Fruit fly (Drosophila melanogaster) whole organism, embryonic: ENCODE data around the gene Kal1.

Experiments used
- CG10431 ChIP-seq: fragments of 200-800 bp; sonication (Bioruptor generic); optimal IDR thresholded peaks from 3 replicates; lab custom pipeline; 2018; ENCODE audit warnings: missing biosample characterization, mild to moderate bottlenecking, missing genetic modification characterization
- CG10565 ChIP-seq: fragments of 200-800 bp; sonication (Bioruptor generic); optimal IDR thresholded peaks from 3 replicates; lab custom pipeline; 2016; ENCODE audit warnings: missing biosample characterization, mild to moderate bottlenecking, missing genetic modification characterization
- CG10979 ChIP-seq: fragments of 200-800 bp; sonication (Bioruptor generic); optimal IDR thresholded peaks from 2 replicates; lab custom pipeline; 2018; ENCODE audit warnings: missing biosample characterization, mild to moderate bottlenecking, missing genetic modification characterization, moderate library complexity
- CG11085 ChIP-seq: fragments of 200-800 bp; sonication (Bioruptor generic); IDR thresholded peaks from 2 replicates; pipeline ENCODE4 v1.3.6; 2022; ENCODE audit warnings: missing biosample characterization, missing genetic modification characterization
- CG12071 ChIP-seq: fragments of 200-800 bp; sonication (Bioruptor generic); optimal IDR thresholded peaks from 3 replicates; lab custom pipeline; 2018; ENCODE audit warnings: missing biosample characterization, mild to moderate bottlenecking, missing genetic modification characterization
- CG15514 ChIP-seq: fragments of 200-800 bp; sonication (Bioruptor generic); optimal IDR thresholded peaks from 3 replicates; lab custom pipeline; 2017; ENCODE audit warnings: missing biosample characterization, missing genetic modification characterization, mild to moderate bottlenecking, moderate library complexity, missing genetic modification reagents
- CG17359 ChIP-seq: fragments of 200-800 bp; sonication (Bioruptor generic); optimal IDR thresholded peaks from 3 replicates; lab custom pipeline; 2018; ENCODE audit warnings: missing biosample characterization, mild to moderate bottlenecking, missing genetic modification characterization, moderate library complexity
- CG17385 ChIP-seq: fragments of 200-800 bp; sonication (Bioruptor generic); optimal IDR thresholded peaks from 3 replicates; lab custom pipeline; 2018; ENCODE audit warnings: missing biosample characterization, mild to moderate bottlenecking, missing genetic modification characterization
- CG1792 ChIP-seq: fragments of 200-800 bp; sonication (Bioruptor generic); optimal IDR thresholded peaks from 2 replicates; lab custom pipeline; 2016; ENCODE audit warnings: missing biosample characterization, missing genetic modification characterization
- CG18011 ChIP-seq: fragments of 200-800 bp; sonication (Bioruptor generic); optimal IDR thresholded peaks from 2 replicates; lab custom pipeline; 2017; ENCODE audit warnings: missing biosample characterization, missing genetic modification characterization, mild to moderate bottlenecking, moderate library complexity, missing genotype
- CG2129 ChIP-seq: fragments of 200-800 bp; sonication (Bioruptor generic); IDR thresholded peaks from 2 replicates; pipeline ENCODE4 v1.3.6; 2022; ENCODE audit warnings: missing biosample characterization, missing genetic modification characterization; ENCODE audit not compliant: partially characterized antibody
- CG30020 ChIP-seq: fragments of 200-800 bp; optimal IDR thresholded peaks from 2 replicates; lab custom pipeline; 2019; ENCODE audit warnings: missing biosample characterization, mild to moderate bottlenecking, missing genetic modification characterization, moderate library complexity
- CG34376 ChIP-seq: fragments of 200-800 bp; sonication (Bioruptor generic); optimal IDR thresholded peaks from 2 replicates; lab custom pipeline; 2018; ENCODE audit warnings: missing biosample characterization, mild to moderate bottlenecking, missing genetic modification characterization
- CG4328 ChIP-seq: fragments of 200-800 bp; sonication (Bioruptor generic); optimal IDR thresholded peaks from 3 replicates; lab custom pipeline; 2017; ENCODE audit warnings: missing biosample characterization, missing genetic modification reagents, missing genetic modification characterization
- CG6683 ChIP-seq: fragments of 200-800 bp; sonication (Bioruptor generic); optimal IDR thresholded peaks from 2 replicates; lab custom pipeline; 2017; ENCODE audit warnings: missing biosample characterization, mild to moderate bottlenecking, missing genetic modification characterization, missing genetic modification reagents
- CHES-1-like ChIP-seq: fragments of 200-800 bp; sonication (Bioruptor generic); optimal IDR thresholded peaks from 2 replicates; lab custom pipeline; 2016; ENCODE audit warnings: missing biosample characterization, missing genetic modification characterization
- D19A ChIP-seq: fragments of 200-800 bp; optimal IDR thresholded peaks from 3 replicates; lab custom pipeline; 2019; ENCODE audit warnings: missing biosample characterization, mild to moderate bottlenecking, missing genetic modification characterization, moderate library complexity
- D19B ChIP-seq: fragments of 200-800 bp; sonication (Bioruptor generic); optimal IDR thresholded peaks from 2 replicates; lab custom pipeline; 2017; ENCODE audit warnings: missing biosample characterization, mild to moderate bottlenecking, missing genetic modification characterization
- Dp ChIP-seq: fragments of 200-800 bp; sonication (Bioruptor generic); optimal IDR thresholded peaks from 2 replicates; lab custom pipeline; 2018; ENCODE audit warnings: missing biosample characterization, mild to moderate bottlenecking, missing genetic modification characterization, moderate library complexity
- E2f1 ChIP-seq: fragments of 200-800 bp; sonication (Bioruptor generic); IDR thresholded peaks from 2 replicates; pipeline ENCODE4 v1.3.6; 2022; ENCODE audit warnings: missing biosample characterization, missing genetic modification characterization
- HLH4C ChIP-seq: fragments of 200-800 bp; sonication (Bioruptor generic); IDR thresholded peaks from 3 replicates; pipeline ENCODE4 v1.3.6; 2022; ENCODE audit warnings: missing biosample characterization, missing genetic modification characterization; ENCODE audit not compliant: partially characterized antibody
- Myb ChIP-seq: fragments of 200-800 bp; sonication (Bioruptor generic); optimal IDR thresholded peaks from 2 replicates; lab custom pipeline; 2016; ENCODE audit warnings: missing biosample characterization, missing genetic modification characterization
- Nf-YC ChIP-seq: fragments of 200-800 bp; optimal IDR thresholded peaks from 3 replicates; lab custom pipeline; 2019; ENCODE audit warnings: missing biosample characterization, mild to moderate bottlenecking, missing genetic modification characterization, moderate library complexity
- NfI ChIP-seq: fragments of 200-800 bp; sonication (Bioruptor generic); optimal IDR thresholded peaks from 3 replicates; lab custom pipeline; 2018; ENCODE audit warnings: missing biosample characterization, mild to moderate bottlenecking, missing genetic modification characterization, moderate library complexity
- Rfx ChIP-seq: fragments of 200-800 bp; sonication (Bioruptor generic); IDR thresholded peaks from 2 replicates; pipeline ENCODE4 v1.3.6; 2022; ENCODE audit warnings: missing biosample characterization, missing genetic modification characterization
- Stat92E ChIP-seq, 3 experiments: fragments of >200 bp in 2 of 3; fragments of 200-800 bp in 1 of 3; sonication (Bioruptor generic) in 1 of 3; optimal IDR thresholded peaks; 2 replicates each; lab custom pipeline; 2017 to 2019; ENCODE audit warnings: missing biosample characterization in 3 of 3, missing genetic modification characterization in 3 of 3, mild to moderate bottlenecking in 1 of 3, moderate library complexity in 1 of 3
- Usf ChIP-seq: fragments of 200-800 bp; sonication (Bioruptor generic); optimal IDR thresholded peaks from 2 replicates; lab custom pipeline; 2017; ENCODE audit warnings: missing genotype, missing biosample characterization, missing genetic modification characterization
- ab ChIP-seq: fragments of 200-800 bp; sonication (Bioruptor generic); optimal IDR thresholded peaks from 2 replicates; lab custom pipeline; 2016; ENCODE audit warnings: missing biosample characterization, missing genetic modification characterization
- cg ChIP-seq: fragments of 200-800 bp; sonication (Bioruptor generic); optimal IDR thresholded peaks from 3 replicates; lab custom pipeline; 2019; ENCODE audit warnings: missing biosample characterization, mild to moderate bottlenecking, missing genetic modification characterization, moderate library complexity
- chif ChIP-seq, 2 experiments: fragments of 200-800 bp; sonication (Bioruptor generic); optimal IDR thresholded peaks; 3 replicates each; lab custom pipeline; 2016; ENCODE audit warnings: missing biosample characterization in 2 of 2, missing genetic modification characterization in 2 of 2
- ci ChIP-seq: fragments of 200-800 bp; sonication (Bioruptor generic); IDR thresholded peaks from 3 replicates; pipeline ENCODE4 v1.3.6; 2022; ENCODE audit warnings: missing biosample characterization, missing genetic modification characterization
- crc ChIP-seq: fragments of 200-800 bp; sonication (Bioruptor generic); optimal IDR thresholded peaks from 2 replicates; lab custom pipeline; 2016; ENCODE audit warnings: missing biosample characterization, missing genetic modification characterization
- crp ChIP-seq, 2 experiments: fragments of 200-800 bp; sonication (Bioruptor generic); optimal IDR thresholded peaks; 2 replicates in 1 of 2; 3 replicates in 1 of 2; lab custom pipeline; 2017; ENCODE audit warnings: missing biosample characterization in 2 of 2, missing genetic modification characterization in 2 of 2, mild to moderate bottlenecking in 1 of 2, moderate library complexity in 1 of 2
- cwo ChIP-seq: fragments of 200-800 bp; sonication (Bioruptor generic); optimal IDR thresholded peaks from 3 replicates; lab custom pipeline; 2017; ENCODE audit warnings: missing biosample characterization, missing genetic modification characterization, mild to moderate bottlenecking, moderate library complexity, missing genetic modification reagents
- dati ChIP-seq: fragments of 200-800 bp; sonication (Bioruptor generic); IDR thresholded peaks from 2 replicates; pipeline ENCODE4 v1.3.6; 2022; ENCODE audit warnings: missing biosample characterization, missing genetic modification characterization
- dysf ChIP-seq: fragments of 200-800 bp; sonication (Bioruptor generic); IDR thresholded peaks from 3 replicates; pipeline ENCODE4 v1.3.6; 2022; ENCODE audit warnings: missing biosample characterization, missing genetic modification characterization
- exex ChIP-seq: fragments of 200-800 bp; sonication (Bioruptor generic); optimal IDR thresholded peaks from 4 replicates; lab custom pipeline; 2018; ENCODE audit warnings: missing biosample characterization, mild to moderate bottlenecking, missing genetic modification characterization, moderate library complexity
- gem ChIP-seq: fragments of 200-800 bp; sonication (Bioruptor generic); optimal IDR thresholded peaks from 2 replicates; lab custom pipeline; 2019; ENCODE audit warnings: missing biosample characterization, mild to moderate bottlenecking, missing genetic modification characterization, moderate library complexity
- gt ChIP-seq: fragments of 200-800 bp; sonication (Bioruptor generic); IDR thresholded peaks from 2 replicates; pipeline ENCODE4 v1.3.6; 2022; ENCODE audit warnings: missing biosample characterization, missing genetic modification characterization
- her ChIP-seq: fragments of 200-800 bp; sonication (Bioruptor generic); optimal IDR thresholded peaks from 2 replicates; lab custom pipeline; 2016; ENCODE audit warnings: missing biosample characterization, missing genetic modification characterization
- hkb ChIP-seq, 2 experiments: fragments of 200-800 bp in 1 of 2; fragments of >200 bp in 1 of 2; sonication (Bioruptor generic) in 1 of 2; IDR thresholded peaks in 1 of 2; optimal IDR thresholded peaks in 1 of 2; 2 replicates each; pipeline versions ENCODE4 v1.3.6 to Lab custom; 2017 to 2022; ENCODE audit warnings: missing biosample characterization in 1 of 2, missing genetic modification characterization in 1 of 2
- nau ChIP-seq: fragments of 200-800 bp; sonication (Bioruptor generic); optimal IDR thresholded peaks from 3 replicates; lab custom pipeline; 2017; ENCODE audit warnings: missing biosample characterization, mild to moderate bottlenecking, missing genetic modification characterization, missing genetic modification reagents
- ranshi ChIP-seq: fragments of 200-800 bp; sonication (Bioruptor generic); IDR thresholded peaks from 2 replicates; pipeline ENCODE4 v1.3.6; 2022; ENCODE audit warnings: missing biosample characterization, missing genetic modification characterization
- sc ChIP-seq, 3 experiments: fragments of >200 bp in 2 of 3; fragments of 200-800 bp in 1 of 3; sonication (Bioruptor generic) in 1 of 3; optimal IDR thresholded peaks; 2 replicates in 2 of 3; 3 replicates in 1 of 3; lab custom pipeline; 2017; ENCODE audit warnings: mild to moderate bottlenecking in 1 of 3, missing biosample characterization in 1 of 3, missing genetic modification characterization in 1 of 3, missing genetic modification reagents in 1 of 3
- trh ChIP-seq: fragments of 200-800 bp; sonication (Bioruptor generic); optimal IDR thresholded peaks from 2 replicates; lab custom pipeline; 2016; ENCODE audit warnings: missing biosample characterization, missing genetic modification characterization
- tup ChIP-seq: fragments of 200-800 bp; sonication (Bioruptor generic); optimal IDR thresholded peaks from 2 replicates; lab custom pipeline; 2016; ENCODE audit warnings: missing biosample characterization, mild to moderate bottlenecking, missing genetic modification characterization, moderate library complexity

Gene Kal1

DNA sequence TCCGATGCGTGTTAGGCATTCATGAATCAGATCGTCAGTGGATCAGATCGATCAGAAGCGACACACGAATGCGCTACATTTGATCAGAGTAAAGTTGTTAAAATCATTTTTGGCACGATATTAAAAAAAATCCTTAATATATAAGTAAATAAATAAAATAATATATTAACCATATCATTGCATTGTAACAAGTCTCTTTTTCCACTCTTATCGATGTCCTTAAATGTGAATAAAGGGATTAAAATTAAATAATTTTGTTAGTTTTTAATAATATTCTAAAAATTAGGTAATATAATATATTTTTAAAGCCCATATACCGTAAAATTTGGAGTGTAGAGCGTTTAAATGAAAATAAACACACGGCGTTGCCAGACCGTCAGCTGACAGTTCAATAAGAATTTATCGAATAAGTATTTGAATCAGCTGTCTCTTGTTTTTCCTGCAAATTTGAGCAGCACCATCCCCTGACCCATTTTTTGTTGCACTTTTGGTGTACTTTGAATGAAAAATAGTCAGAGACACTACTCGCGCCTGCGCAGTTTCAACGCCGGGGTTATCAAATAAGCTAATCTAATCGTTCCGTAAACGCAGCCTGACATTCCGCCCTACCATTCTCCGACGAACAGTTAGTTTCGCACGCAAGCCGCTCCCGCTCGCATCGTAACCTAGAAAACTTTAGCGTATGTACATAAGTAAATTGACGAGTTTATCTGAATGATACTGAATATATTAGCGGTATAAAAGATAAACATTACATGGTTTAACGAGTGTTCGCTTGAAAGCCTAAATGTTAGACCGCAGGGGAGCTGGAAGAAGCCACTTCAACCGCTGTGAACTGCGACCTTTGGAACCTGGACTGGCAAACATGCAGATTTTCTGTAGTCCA lies 11.0 kb downstream of the Kal1 start, which contains the start of the genes p38a and CG6178 (continued):
- TF ChIP-seq CG17359 (tag; lab: Kevin White, UChicago) (peak; percentile 97), gt (GFP tag; lab: Robert Waterston, UW) (peak; percentile 86), CG15514 (GFP tag; lab: Kevin White, UChicago) (peak; percentile 89), exex (peak; percentile 89), crc (GFP tag; lab: Kevin White, UChicago) (no peak), CG6683 (GFP tag; lab: Kevin White, UChicago) (peak; percentile 95), sc (optimal IDR thresholded peaks at IDR 0.05; lab: Kevin White, UChicago) (no peak), sc (GFP tag; optimal IDR thresholded peaks at IDR 0.05; lab: Kevin White, UChicago) (peak; percentile 94), CG30020 (tag; lab: Kevin White, UChicago) (peak; percentile 88), D19A (tag; lab: Kevin White, UChicago) (peak; percentile 98), Usf (GFP tag; lab: Kevin White, UChicago) (peak; percentile 97), trh (GFP tag; lab: Kevin White, UChicago) (peak; percentile 84), Dp (GFP tag; lab: Kevin White, UChicago) (peak; percentile 59), cwo (GFP tag; lab: Kevin White, UChicago) (peak; percentile 96), ci (GFP tag; lab: Robert Waterston, UW) (peak; percentile 89), CG10565 (GFP tag; lab: Kevin White, UChicago) (peak; percentile 45), Myb (GFP tag; lab: Kevin White, UChicago) (peak; percentile 33), CG10431 (GFP tag; lab: Kevin White, UChicago) (peak; percentile 83), cg (GFP tag; lab: Kevin White, UChicago) (no peak), hkb (optimal IDR thresholded peaks at IDR 0.05; lab: Kevin White, UChicago) (no peak), hkb (GFP tag; IDR thresholded peaks at IDR 0.05; lab: Robert Waterston, UW) (peak; percentile 97), dysf (GFP tag; lab: Robert Waterston, UW) (peak; percentile 98), CG1792 (GFP tag; lab: Kevin White, UChicago) (no peak), dati (GFP tag; lab: Robert Waterston, UW) (peak; percentile 84), gem (peak; percentile 99), CG12071 (GFP tag; lab: Kevin White, UChicago) (peak; percentile 85), ranshi (peak; percentile 97), nau (GFP tag; lab: Kevin White, UChicago) (no peak), crp (GFP tag; optimal IDR thresholded peaks at IDR 0.05; lab: Kevin White, UChicago) (peak; percentile 39 to 89), E2f1 (GFP tag; lab: Robert Waterston, UW) (peak; percentile 97), HLH4C (GFP tag; lab: Robert Waterston, UW) (no peak), tup (GFP tag; lab: Kevin White, UChicago) (no peak), chif (GFP tag; optimal IDR thresholded peaks at IDR 0.05; lab: Kevin White, UChicago) (peak in 1 of 2 experiments; percentile 27), CG11085 (GFP tag; lab: Robert Waterston, UW) (peak; percentile 97), NfI (GFP tag; lab: Kevin White, UChicago) (peak; percentile 98), CG2129 (no peak), D19B (GFP tag; lab: Kevin White, UChicago) (peak; percentile 94), Stat92E (GFP tag; optimal IDR thresholded peaks at IDR 0.05; lab: Kevin White, UChicago) (peak in 1 of 3 experiments; percentile 76), CG17385 (GFP tag; lab: Kevin White, UChicago) (peak; percentile 94), CHES-1-like (peak; percentile 15), her (GFP tag; lab: Kevin White, UChicago) (no peak), CG4328 (GFP tag; lab: Kevin White, UChicago) (peak; percentile 95), CG10979 (tag; lab: Kevin White, UChicago) (peak; percentile 97), ab (GFP tag; lab: Kevin White, UChicago) (no peak), Rfx (peak; percentile 98), CG34376 (GFP tag; lab: Kevin White, UChicago) (peak; percentile 68), Nf-YC (tag; lab: Kevin White, UChicago) (peak; percentile 93), CG18011 (peak; percentile 78)
